Fruit fly (Drosophila melanogaster) whole organism, wandering third instar larva: ENCODE results near the gene Tpr2.

Experiments used
- Abd-B ChIP-seq: fragments of >200 bp; optimal IDR thresholded peaks from 2 replicates; lab custom pipeline; 2017; ENCODE audit warnings: missing biosample characterization, missing genetic modification characterization
- CG32264 ChIP-seq: fragments of 200-800 bp; sonication (Bioruptor generic); optimal IDR thresholded peaks from 2 replicates; lab custom pipeline; 2016; ENCODE audit warnings: missing biosample characterization, missing genetic modification characterization
- CG9705 ChIP-seq: fragments of 200-800 bp; sonication (Bioruptor generic); optimal IDR thresholded peaks from 2 replicates; lab custom pipeline; 2018; ENCODE audit warnings: missing biosample characterization, mild to moderate bottlenecking, missing genetic modification characterization
- CrebA ChIP-seq: fragments of 200-800 bp; sonication (Bioruptor generic); optimal IDR thresholded peaks from 2 replicates; lab custom pipeline; 2016; ENCODE audit warnings: missing biosample characterization, mild to moderate bottlenecking, missing genetic modification characterization, borderline replicate concordance
- Dfd ChIP-seq: fragments of >200 bp; optimal IDR thresholded peaks from 2 replicates; lab custom pipeline; 2017; ENCODE audit warnings: missing biosample characterization, missing genetic modification characterization
- Dif ChIP-seq: fragments of 200-275, 200-300 bp; sonication (Bioruptor generic); optimal IDR thresholded peaks from 2 replicates; lab custom pipeline; 2018; ENCODE audit warnings: missing biosample characterization, missing genetic modification characterization; ENCODE audit not compliant: partially characterized antibody
- GATAd ChIP-seq: sonication (Bioruptor generic); optimal IDR thresholded peaks from 2 replicates; lab custom pipeline; 2016; ENCODE audit warnings: missing biosample characterization, missing genetic modification characterization
- HLH106 ChIP-seq: fragments of 200-800 bp; optimal IDR thresholded peaks from 3 replicates; lab custom pipeline; 2019; ENCODE audit warnings: missing biosample characterization, mild to moderate bottlenecking, missing genetic modification characterization, moderate library complexity
- Hnf4 ChIP-seq: fragments of 200-800 bp; sonication (Bioruptor generic); optimal IDR thresholded peaks from 2 replicates; lab custom pipeline; 2016; ENCODE audit warnings: missing biosample characterization, mild to moderate bottlenecking, missing genetic modification characterization
- Hr78 ChIP-seq: fragments of >200 bp; optimal IDR thresholded peaks from 2 replicates; lab custom pipeline; 2017; ENCODE audit warnings: missing biosample characterization, missing genetic modification characterization
- Hr83 ChIP-seq: fragments of 200-300 bp; sonication (Bioruptor generic); optimal IDR thresholded peaks from 2 replicates; lab custom pipeline; 2016; ENCODE audit warnings: missing biosample characterization, mild to moderate bottlenecking, missing genetic modification characterization, moderate library complexity; ENCODE audit not compliant: poor library complexity, severe bottlenecking
- Jra ChIP-seq: sonication (Bioruptor generic); optimal IDR thresholded peaks from 2 replicates; lab custom pipeline; 2016; ENCODE audit warnings: missing biosample characterization, missing genetic modification characterization
- Mio ChIP-seq: sonication (Bioruptor generic); optimal IDR thresholded peaks from 2 replicates; lab custom pipeline; 2016; ENCODE audit warnings: missing biosample characterization, missing genetic modification characterization
- Myc ChIP-seq: fragments of >200 bp; optimal IDR thresholded peaks from 2 replicates; lab custom pipeline; 2017
- N ChIP-seq: fragments of >200 bp; optimal IDR thresholded peaks from 2 replicates; lab custom pipeline; 2018; ENCODE audit warnings: missing biosample characterization, missing external identifiers, missing genetic modification characterization
- OdsH ChIP-seq: fragments of 200-800 bp; sonication (Bioruptor generic); optimal IDR thresholded peaks from 2 replicates; lab custom pipeline; 2016; ENCODE audit warnings: missing biosample characterization, mild to moderate bottlenecking, missing genetic modification characterization
- Rel ChIP-seq, 2 experiments: fragments of 200-800 bp; sonication (Bioruptor generic) in 1 of 2; optimal IDR thresholded peaks; 2 replicates in 1 of 2; 3 replicates in 1 of 2; lab custom pipeline; 2016 to 2019; ENCODE audit warnings: mild to moderate bottlenecking in 2 of 2, missing biosample characterization in 2 of 2, missing genetic modification characterization in 2 of 2, moderate library complexity in 1 of 2
- Sp1 ChIP-seq: fragments of 200-800 bp; sonication (Bioruptor generic); optimal IDR thresholded peaks from 3 replicates; lab custom pipeline; 2019; ENCODE audit warnings: missing biosample characterization, mild to moderate bottlenecking, missing genetic modification characterization, moderate library complexity
- Vsx2 ChIP-seq: fragments of 200-300, 225-300 bp; sonication (Bioruptor generic); optimal IDR thresholded peaks from 2 replicates; lab custom pipeline; 2018; ENCODE audit warnings: missing biosample characterization, missing genetic modification characterization; ENCODE audit not compliant: partially characterized antibody
- br ChIP-seq: fragments of 200-800 bp; sonication (Bioruptor generic); optimal IDR thresholded peaks from 2 replicates; lab custom pipeline; 2016; ENCODE audit warnings: missing biosample characterization, missing genetic modification characterization
- brk ChIP-seq: fragments of 200-800 bp; sonication (Bioruptor generic); optimal IDR thresholded peaks from 2 replicates; lab custom pipeline; 2016; ENCODE audit warnings: missing biosample characterization, mild to moderate bottlenecking, missing genetic modification characterization
- dl ChIP-seq, 2 experiments: fragments of 175-275, 200-275 bp in 1 of 2; fragments of 200-275 bp in 1 of 2; sonication (Bioruptor generic); optimal IDR thresholded peaks; lab custom pipeline; 2018; ENCODE audit warnings: mild to moderate bottlenecking in 2 of 2, missing biosample characterization in 2 of 2, missing genetic modification characterization in 2 of 2, moderate library complexity in 2 of 2; ENCODE audit not compliant: partially characterized antibody in 2 of 2, insufficient read depth in 1 of 2
- dmrt93B ChIP-seq: fragments of 200-800 bp; sonication (Bioruptor generic); optimal IDR thresholded peaks from 2 replicates; lab custom pipeline; 2018; ENCODE audit warnings: missing biosample characterization, mild to moderate bottlenecking, missing genetic modification characterization
- dsf ChIP-seq: sonication (Bioruptor generic); optimal IDR thresholded peaks from 2 replicates; lab custom pipeline; 2016; ENCODE audit warnings: missing biosample characterization, missing genetic modification characterization, borderline replicate concordance
- ey ChIP-seq: fragments of 200-800 bp; sonication (Bioruptor generic); optimal IDR thresholded peaks from 2 replicates; lab custom pipeline; 2016; ENCODE audit warnings: missing biosample characterization, missing genetic modification characterization
- foxo ChIP-seq, 2 experiments: fragments of 200-800 bp; sonication (Bioruptor generic); optimal IDR thresholded peaks; 2 replicates in 1 of 2; 3 replicates in 1 of 2; lab custom pipeline; 2016 to 2017; ENCODE audit warnings: missing biosample characterization in 2 of 2, missing genetic modification characterization in 2 of 2
- fru ChIP-seq: fragments of 200-800 bp; sonication (Bioruptor generic); optimal IDR thresholded peaks from 3 replicates; lab custom pipeline; 2016; ENCODE audit warnings: missing biosample characterization, mild to moderate bottlenecking, missing genetic modification characterization
- h ChIP-seq: fragments of 200-800 bp; sonication (Bioruptor generic); optimal IDR thresholded peaks from 3 replicates; lab custom pipeline; 2016; ENCODE audit warnings: missing biosample characterization, mild to moderate bottlenecking, missing genetic modification characterization
- jim ChIP-seq: fragments of 175-275, 200-325 bp; sonication (Bioruptor generic); optimal IDR thresholded peaks from 2 replicates; lab custom pipeline; 2016; ENCODE audit warnings: missing biosample characterization, mild to moderate bottlenecking, missing genetic modification characterization
- lola ChIP-seq: fragments of >200 bp; optimal IDR thresholded peaks from 2 replicates; lab custom pipeline; 2017; ENCODE audit warnings: missing biosample characterization, missing genetic modification characterization
- pan ChIP-seq: fragments of >200 bp; optimal IDR thresholded peaks from 2 replicates; lab custom pipeline; 2017
- psq ChIP-seq: fragments of 200-800 bp; sonication (Bioruptor generic); optimal IDR thresholded peaks from 3 replicates; lab custom pipeline; 2017; ENCODE audit warnings: missing biosample characterization, mild to moderate bottlenecking, missing genetic modification characterization, moderate library complexity
- rgr ChIP-seq: fragments of 200-800 bp; sonication (Bioruptor generic); optimal IDR thresholded peaks from 3 replicates; lab custom pipeline; 2016; ENCODE audit warnings: missing biosample characterization, mild to moderate bottlenecking, missing genetic modification characterization
- sage ChIP-seq: fragments of 200-800 bp; sonication (Bioruptor generic); optimal IDR thresholded peaks from 2 replicates; lab custom pipeline; 2016; ENCODE audit warnings: missing biosample characterization, mild to moderate bottlenecking, missing genetic modification characterization
- sv ChIP-seq: fragments of 200-800 bp; sonication (Bioruptor generic); optimal IDR thresholded peaks from 3 replicates; lab custom pipeline; 2016; ENCODE audit warnings: missing biosample characterization, missing genetic modification characterization
- tai ChIP-seq: sonication (Bioruptor generic); optimal IDR thresholded peaks from 2 replicates; lab custom pipeline; 2016; ENCODE audit warnings: missing biosample characterization, missing genetic modification characterization
- usp ChIP-seq: fragments of >200 bp; optimal IDR thresholded peaks from 2 replicates; lab custom pipeline; 2017; ENCODE audit warnings: missing biosample characterization, missing genetic modification characterization
- woc ChIP-seq: sonication (Bioruptor generic); optimal IDR thresholded peaks from 2 replicates; lab custom pipeline; 2016; ENCODE audit warnings: missing biosample characterization, mild to moderate bottlenecking, missing genetic modification characterization

Tpr2 gene

dm6 chr2L:16446975-16447509, 44.3 kb upstream of the Tpr2 start, which contains the start of gene Idgf2:
TSS of gene Idgf2 (plus strand) at chr2L:16447330.
- TF ChIP-seq lola (GFP tag; lab: Kevin White, UChicago), result no peak
- no peak for TF ChIP-seq Hr83 (GFP tag; lab: Kevin White, UChicago)
- TF ChIP-seq dmrt93B (GFP tag; lab: Kevin White, UChicago), result no peak
- TF ChIP-seq CG9705 (GFP tag; lab: Kevin White, UChicago), result no peak
- TF ChIP-seq br (GFP tag; lab: Kevin White, UChicago), result peak; percentile 11
- TF ChIP-seq pan (lab: Kevin White, UChicago), result no peak
- TF ChIP-seq Rel (GFP tag; optimal IDR thresholded peaks at IDR 0.05; lab: Kevin White, UChicago), result no peak
- TF ChIP-seq Rel (tag; optimal IDR thresholded peaks at IDR 0.05; lab: Kevin White, UChicago), result peak; percentile 71

dm6 chr2L:16447875-16448412, 43.4 kb upstream of the Tpr2 start:
- TF ChIP-seq dsf (GFP tag; lab: Kevin White, UChicago), result no peak
- TF ChIP-seq Hr78, result no peak
- TF ChIP-seq, all 38 proteins: peak for 0

dm6 chr2L:16448451-16449206, 42.7 kb upstream of the Tpr2 start, which contains the start of gene CG5888:
TSS of gene CG5888 (minus strand) at chr2L:16448469.
- TF ChIP-seq Hnf4 (GFP tag; lab: Kevin White, UChicago), result no peak
- no peak for TF ChIP-seq lola (GFP tag; lab: Kevin White, UChicago)
- TF ChIP-seq N (GFP tag; lab: Kevin White, UChicago), result no peak
- TF ChIP-seq foxo (GFP tag; optimal IDR thresholded peaks at IDR 0.05; lab: Kevin White, UChicago), result peak in 1 of 2 experiments; percentile 79
- peak; percentile 73 for TF ChIP-seq psq (GFP tag; lab: Kevin White, UChicago)
- peak; percentile 14 for TF ChIP-seq Dif (GFP tag; lab: Kevin White, UChicago)
- peak; percentile 50 for TF ChIP-seq rgr (GFP tag; lab: Kevin White, UChicago)
- TF ChIP-seq HLH106 (tag; lab: Kevin White, UChicago), result peak; percentile 51
- TF ChIP-seq dsf (GFP tag; lab: Kevin White, UChicago), result no peak
- no peak for TF ChIP-seq usp (GFP tag; lab: Kevin White, UChicago)
- TF ChIP-seq GATAd, result no peak
- peak; percentile 11 for TF ChIP-seq sv (GFP tag; lab: Kevin White, UChicago)
- no peak for TF ChIP-seq h (GFP tag; lab: Kevin White, UChicago)
- TF ChIP-seq ey, result no peak
- TF ChIP-seq dmrt93B (GFP tag; lab: Kevin White, UChicago), result peak; percentile 10
- TF ChIP-seq Vsx2 (GFP tag; lab: Kevin White, UChicago), result no peak
- TF ChIP-seq Myc (lab: Kevin White, UChicago), result no peak
- TF ChIP-seq CG32264 (GFP tag; lab: Kevin White, UChicago), result no peak
- TF ChIP-seq Sp1, result peak; percentile 59
- TF ChIP-seq fru (GFP tag; lab: Kevin White, UChicago), result peak; percentile 67
- no peak for TF ChIP-seq jim (GFP tag; lab: Kevin White, UChicago)
- no peak for TF ChIP-seq Hr78
- TF ChIP-seq Jra (GFP tag; lab: Kevin White, UChicago), result no peak
- no peak for TF ChIP-seq Abd-B (GFP tag; lab: Kevin White, UChicago)
- peak; percentile 30 for TF ChIP-seq woc
- no peak for TF ChIP-seq sage (GFP tag; lab: Kevin White, UChicago)
- no peak for TF ChIP-seq pan (lab: Kevin White, UChicago)
- TF ChIP-seq brk (GFP tag; lab: Kevin White, UChicago), result no peak
- TF ChIP-seq CG9705 (GFP tag; lab: Kevin White, UChicago), result no peak
- TF ChIP-seq Rel (GFP tag; optimal IDR thresholded peaks at IDR 0.05; lab: Kevin White, UChicago), result no peak
- no peak for TF ChIP-seq Rel (tag; optimal IDR thresholded peaks at IDR 0.05; lab: Kevin White, UChicago)
- TF ChIP-seq tai (GFP tag; lab: Kevin White, UChicago), result no peak
- TF ChIP-seq Mio (GFP tag; lab: Kevin White, UChicago), result no peak
- TF ChIP-seq Hr83 (GFP tag; lab: Kevin White, UChicago), result no peak
- no peak for TF ChIP-seq CrebA (GFP tag; lab: Kevin White, UChicago)
- peak; percentile 50 for TF ChIP-seq OdsH
- TF ChIP-seq dl (GFP tag; optimal IDR thresholded peaks at IDR 0.05; lab: Kevin White, UChicago; ENCODE audit: insufficient read depth in 1 of 2, partially characterized antibody in 2 of 2), result no peak
- no peak for TF ChIP-seq Dfd
- TF ChIP-seq br (GFP tag; lab: Kevin White, UChicago), result no peak
